Worm (Caenorhabditis elegans) whole organism, L3 larva: Measurements from ENCODE around the gene K08E4.7.
A peak's percentile ranks its signal among the peaks of the same experiment; 100 is the strongest.

Source experiments
- aly-2 ChIP-seq: fragments of 150-350 bp; optimal IDR thresholded peaks from 2 replicates; lab custom pipeline; 2014; ENCODE audit warnings: missing biosample characterization, missing genetic modification characterization
- ama-1 ChIP-seq: fragments of 150-350 bp; optimal IDR thresholded peaks from 2 replicates; lab custom pipeline; 2018
- ceh-16 ChIP-seq: sonication (generic microtip); optimal IDR thresholded peaks from 2 replicates; lab custom pipeline; 2017; ENCODE audit warnings: missing biosample characterization, missing genetic modification characterization
- egl-27 ChIP-seq: sonication (generic microtip); optimal IDR thresholded peaks from 4 replicates; lab custom pipeline; 2017; ENCODE audit warnings: missing biosample characterization, missing genetic modification reagents, missing genetic modification characterization
- elt-2 ChIP-seq: sonication (generic microtip); optimal IDR thresholded peaks from 2 replicates; lab custom pipeline; 2016; ENCODE audit warnings: missing genetic modification reagents, mild to moderate bottlenecking, missing genetic modification characterization, missing compliant biosample characterization
- eor-1 ChIP-seq, 2 experiments: fragments of 150-350 bp; optimal IDR thresholded peaks; 2 replicates each; lab custom pipeline; 2014 to 2018; ENCODE audit warnings: missing biosample characterization in 2 of 2, missing genetic modification characterization in 2 of 2
- fkh-10 ChIP-seq: sonication (generic microtip); optimal IDR thresholded peaks from 2 replicates; lab custom pipeline; 2017; ENCODE audit warnings: missing biosample characterization, missing genetic modification reagents, missing genetic modification characterization
- fkh-2 ChIP-seq: fragments of 150-350 bp; optimal IDR thresholded peaks from 2 replicates; lab custom pipeline; 2014; ENCODE audit warnings: missing biosample characterization, missing genetic modification reagents, missing genetic modification characterization
- hmg-11 ChIP-seq: sonication (generic microtip); optimal IDR thresholded peaks from 2 replicates; lab custom pipeline; 2016; ENCODE audit warnings: missing genetic modification characterization, missing compliant biosample characterization
- jun-1 ChIP-seq: fragments of 150-350 bp; optimal IDR thresholded peaks from 2 replicates; lab custom pipeline; 2014; ENCODE audit warnings: missing biosample characterization, missing genetic modification reagents, missing genetic modification characterization
- lin-15B ChIP-seq: fragments of 150-350 bp; optimal IDR thresholded peaks from 2 replicates; lab custom pipeline; 2014; ENCODE audit warnings: missing biosample characterization, missing genetic modification characterization
- lin-39 ChIP-seq: fragments of 150-350 bp; optimal IDR thresholded peaks from 2 replicates; lab custom pipeline; 2018; ENCODE audit warnings: missing biosample characterization, missing genetic modification reagents, missing genetic modification characterization
- mdl-1 ChIP-seq: fragments of 150-350 bp; optimal IDR thresholded peaks from 2 replicates; lab custom pipeline; 2014; ENCODE audit warnings: missing biosample characterization, missing genetic modification characterization
- mml-1 ChIP-seq: fragments of 150-350 bp; sonication (generic microtip); optimal IDR thresholded peaks from 3 replicates; lab custom pipeline; 2014; ENCODE audit warnings: missing biosample characterization, missing genetic modification characterization
- nfya-1 ChIP-seq: sonication (generic microtip); optimal IDR thresholded peaks from 2 replicates; lab custom pipeline; 2017; ENCODE audit warnings: missing genetic modification characterization, mild to moderate bottlenecking, missing compliant biosample characterization, antibody characterized with exemption, moderate library complexity; ENCODE audit not compliant: insufficient read depth
- nhr-11 ChIP-seq: fragments of 150-350 bp; optimal IDR thresholded peaks from 2 replicates; lab custom pipeline; 2014; ENCODE audit warnings: missing biosample characterization, missing genetic modification characterization
- nhr-28 ChIP-seq: fragments of 150-350 bp; optimal IDR thresholded peaks from 2 replicates; lab custom pipeline; 2014; ENCODE audit warnings: missing biosample characterization, missing genetic modification characterization
- nhr-67 ChIP-seq: fragments of 150-350 bp; optimal IDR thresholded peaks from 2 replicates; lab custom pipeline; 2014; ENCODE audit warnings: missing biosample characterization, missing genetic modification characterization
- nhr-76 ChIP-seq: fragments of 150-350 bp; sonication (generic microtip); optimal IDR thresholded peaks from 5 replicates; lab custom pipeline; 2014; ENCODE audit warnings: missing biosample characterization, missing genetic modification characterization
- pha-4 ChIP-seq: fragments of 150-350 bp; optimal IDR thresholded peaks from 2 replicates; lab custom pipeline; 2014; ENCODE audit warnings: missing biosample characterization, missing genetic modification reagents, missing genetic modification characterization
- snpc-4 ChIP-seq: fragments of 150-350 bp; optimal IDR thresholded peaks from 2 replicates; lab custom pipeline; 2014; ENCODE audit warnings: missing biosample characterization, missing genetic modification characterization
- tbx-2 ChIP-seq: sonication (generic microtip); optimal IDR thresholded peaks from 2 replicates; lab custom pipeline; 2016; ENCODE audit warnings: mild to moderate bottlenecking, missing genetic modification characterization, missing compliant biosample characterization
- unc-39 ChIP-seq: sonication (generic microtip); optimal IDR thresholded peaks from 4 replicates; lab custom pipeline; 2017; ENCODE audit warnings: missing biosample characterization, missing genetic modification characterization
- zag-1 ChIP-seq: fragments of 150-350 bp; optimal IDR thresholded peaks from 2 replicates; lab custom pipeline; 2014; ENCODE audit warnings: missing biosample characterization, missing genetic modification characterization
- ztf-11 ChIP-seq: fragments of 150-350 bp; optimal IDR thresholded peaks from 2 replicates; lab custom pipeline; 2014; ENCODE audit warnings: missing biosample characterization, missing genetic modification characterization
- ztf-4 ChIP-seq: fragments of 150-350 bp; optimal IDR thresholded peaks from 2 replicates; lab custom pipeline; 2014; ENCODE audit warnings: missing biosample characterization, missing genetic modification characterization

Gene K08E4.7

DNA sequence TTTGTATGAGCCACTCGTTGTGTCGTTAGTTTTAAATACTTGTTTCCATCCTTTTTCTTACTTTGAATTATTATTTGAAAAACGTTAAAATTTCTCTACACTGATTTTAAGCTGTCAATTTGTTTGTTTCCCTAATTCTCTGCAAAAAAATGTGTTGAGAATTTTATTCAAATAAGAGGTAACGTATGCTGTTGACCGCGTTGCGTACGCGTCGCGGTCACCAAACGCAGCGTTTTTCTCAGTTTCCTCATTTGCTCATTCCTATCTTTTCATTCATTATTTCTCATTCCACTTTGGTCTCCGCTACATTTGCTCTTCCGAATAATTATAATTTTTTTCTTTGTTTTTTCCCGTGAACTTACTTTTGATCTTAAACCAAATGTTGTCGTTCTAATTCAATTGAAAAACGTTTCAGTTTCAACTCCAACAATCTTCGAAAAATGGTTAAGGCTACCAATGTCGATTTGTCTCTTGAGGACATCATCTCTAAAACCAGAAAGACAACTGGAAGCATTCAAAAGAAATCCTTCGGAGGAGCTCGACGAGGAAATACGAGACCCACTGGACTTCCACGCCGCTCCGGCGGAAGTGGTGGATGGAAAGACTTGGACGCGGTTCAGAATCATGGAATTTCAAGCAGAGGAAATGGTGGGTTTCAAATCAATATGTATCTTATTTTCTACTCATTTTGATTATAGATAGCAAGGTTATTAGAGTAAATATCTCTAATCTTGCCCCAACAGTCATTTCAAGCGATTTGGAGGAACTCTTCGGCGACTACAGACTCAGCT is 47.5 kb downstream of the K08E4.7 start, which contains the start of gene aly-3:
aly-3 (plus strand) TSS at position 409 of the 791 bp plus-strand sequence.
- TF ChIP-seq egl-27 (tag; lab: Kevin White, UChicago) (no peak), nhr-28 (no peak), nfya-1 (peak; percentile 63), hmg-11 (tag; lab: Kevin White, UChicago) (peak; percentile 34), elt-2 (tag; lab: Kevin White, UChicago) (peak; percentile 4), ama-1 (lab: Kevin White, UChicago) (peak; percentile 15), pha-4 (peak; percentile 59), lin-15B (peak; percentile 13), lin-39 (tag; lab: Kevin White, UChicago) (peak; percentile 9), mml-1 (tag; lab: Kevin White, UChicago) (no peak), fkh-2 (no peak)
- TF ChIP-seq, all 47 proteins: peak for 7

DNA sequence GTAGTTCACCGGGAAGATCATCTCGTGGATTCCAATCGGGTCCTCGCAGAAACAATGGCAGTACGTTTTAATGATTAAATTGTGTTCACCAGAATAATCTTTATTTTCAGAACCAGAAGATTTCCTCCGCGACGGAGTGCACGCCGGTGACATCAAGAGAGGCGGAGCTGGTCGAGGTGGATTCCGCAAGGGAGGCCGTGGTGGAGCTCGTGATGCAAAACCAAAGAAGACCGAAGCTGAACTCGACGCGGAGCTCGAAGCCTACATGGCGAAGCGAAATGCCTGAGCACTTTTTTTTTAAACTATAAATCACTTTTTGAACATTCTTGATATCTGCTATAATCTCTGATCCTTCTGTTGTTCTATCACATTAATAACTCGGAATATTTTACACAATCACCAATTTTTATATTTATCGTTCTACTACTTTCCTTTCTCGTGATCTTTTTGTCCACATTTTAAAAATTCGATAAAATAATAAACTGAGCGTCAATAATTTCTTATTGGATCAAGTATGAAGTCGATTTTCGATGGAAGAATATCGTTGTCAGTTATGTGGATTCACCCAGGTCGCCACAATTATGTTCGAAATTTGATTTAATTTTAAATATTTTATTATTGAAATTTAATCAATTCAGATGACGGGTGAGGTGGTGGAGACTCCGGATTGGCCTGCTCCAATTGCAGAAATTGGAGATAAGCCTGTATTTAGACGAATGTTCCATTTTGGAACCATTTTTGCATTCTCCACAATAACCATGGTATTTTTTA is 48.9 kb downstream of the K08E4.7 start, which contains the start of gene dhhc-6:
dhhc-6 (plus strand) TSS at position 639 of the 771 bp plus-strand sequence.
- TF ChIP-seq mdl-1 (tag; lab: Kevin White, UChicago) (no peak), nhr-11 (tag; lab: Kevin White, UChicago) (no peak), ztf-4 (tag; lab: Kevin White, UChicago) (no peak), jun-1 (tag; lab: Kevin White, UChicago) (no peak), ztf-11 (no peak), elt-2 (tag; lab: Kevin White, UChicago) (no peak), snpc-4 (tag; lab: Kevin White, UChicago) (no peak), lin-15B (no peak), nhr-67 (no peak), nhr-76 (no peak), tbx-2 (tag; lab: Kevin White, UChicago) (no peak), fkh-10 (GFP tag; lab: Kevin White, UChicago) (no peak), hmg-11 (tag; lab: Kevin White, UChicago) (no peak), unc-39 (no peak), ceh-16 (tag; lab: Kevin White, UChicago) (no peak), zag-1 (tag; lab: Kevin White, UChicago) (no peak), eor-1 (tag; optimal IDR thresholded peaks at IDR 0.05; lab: Kevin White, UChicago) (no peak), aly-2 (tag; lab: Kevin White, UChicago) (no peak)
